Worm (Caenorhabditis elegans) whole organism, mixed stage, embryonic: ENCODE results near the gene R02F2.9.

Experiments
- blmp-1 ChIP-seq: fragments of 150-350 bp; optimal IDR thresholded peaks from 2 replicates; lab custom pipeline; 2014; ENCODE audit warnings: missing biosample characterization, missing genetic modification characterization
- ceh-83 ChIP-seq: fragments of 200-800 bp; sonication (Bioruptor generic); optimal IDR thresholded peaks from 2 replicates; lab custom pipeline; 2018; ENCODE audit warnings: mild to moderate bottlenecking, missing genetic modification characterization, missing compliant biosample characterization
- lsy-2 ChIP-seq: fragments of 150-350 bp; optimal IDR thresholded peaks from 2 replicates; lab custom pipeline; 2014; ENCODE audit warnings: missing biosample characterization, missing genetic modification characterization
- nhr-2 ChIP-seq: fragments of 150-350 bp; optimal IDR thresholded peaks from 2 replicates; lab custom pipeline; 2014; ENCODE audit warnings: missing biosample characterization, missing genetic modification characterization
- nhr-28 ChIP-seq: fragments of 150-350 bp; optimal IDR thresholded peaks from 2 replicates; lab custom pipeline; 2014; ENCODE audit warnings: missing biosample characterization, missing genetic modification characterization
- pha-4 ChIP-seq: fragments of 150-350 bp; optimal IDR thresholded peaks from 2 replicates; lab custom pipeline; 2018; ENCODE audit warnings: missing biosample characterization, missing genetic modification reagents, missing genetic modification characterization
- snpc-4 ChIP-seq: fragments of 150-350 bp; optimal IDR thresholded peaks from 2 replicates; lab custom pipeline; 2014; ENCODE audit warnings: missing biosample characterization, missing genetic modification characterization
- unc-39 ChIP-seq: fragments of 150-350 bp; optimal IDR thresholded peaks from 2 replicates; lab custom pipeline; 2014; ENCODE audit warnings: missing biosample characterization, missing genetic modification characterization
- ztf-11 ChIP-seq: fragments of 150-350 bp; optimal IDR thresholded peaks from 2 replicates; lab custom pipeline; 2014; ENCODE audit warnings: missing biosample characterization, missing genetic modification characterization

DNA sequence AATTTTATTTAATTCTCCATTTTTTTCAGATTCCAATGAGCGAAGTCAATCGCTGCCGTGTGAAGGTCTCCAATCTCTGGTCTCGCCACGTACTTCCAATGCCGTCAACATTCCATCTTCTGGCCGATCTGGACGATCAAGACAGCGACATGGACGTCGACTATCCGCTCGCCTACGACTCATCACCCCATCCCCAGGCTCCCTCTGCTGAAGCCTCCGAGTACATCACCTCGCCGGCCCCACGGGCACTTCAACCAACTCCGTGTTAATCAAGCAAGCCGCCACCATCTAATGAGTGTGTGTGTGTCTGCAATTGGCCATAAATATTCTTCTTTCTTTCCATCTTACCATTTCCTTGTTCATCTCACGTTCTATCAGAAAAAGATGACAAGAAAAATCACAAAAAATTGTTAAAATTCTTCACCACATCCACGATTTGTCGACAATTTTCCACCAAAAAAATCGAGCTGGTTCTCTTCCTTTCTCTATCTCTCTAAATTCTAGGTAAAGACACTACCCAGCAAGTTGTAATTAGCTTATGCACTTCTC, 6.6 kb downstream of the R02F2.9 start:
- no peak for TF ChIP-seq pha-4
- TF ChIP-seq lsy-2 (tag; lab: Kevin White, UChicago), result no peak
- TF ChIP-seq blmp-1 (tag; lab: Kevin White, UChicago), result no peak
- TF ChIP-seq nhr-28 (tag; lab: Kevin White, UChicago), result no peak
- no peak for TF ChIP-seq ceh-83
- TF ChIP-seq nhr-2 (tag; lab: Kevin White, UChicago), result no peak
- no peak for TF ChIP-seq ztf-11 (tag; lab: Kevin White, UChicago)
- no peak for TF ChIP-seq snpc-4 (tag; lab: Kevin White, UChicago)
- no peak for TF ChIP-seq unc-39 (tag; lab: Kevin White, UChicago)
